Worm (Caenorhabditis elegans): ENCODE measurements around the gene ins-19.

DNA sequence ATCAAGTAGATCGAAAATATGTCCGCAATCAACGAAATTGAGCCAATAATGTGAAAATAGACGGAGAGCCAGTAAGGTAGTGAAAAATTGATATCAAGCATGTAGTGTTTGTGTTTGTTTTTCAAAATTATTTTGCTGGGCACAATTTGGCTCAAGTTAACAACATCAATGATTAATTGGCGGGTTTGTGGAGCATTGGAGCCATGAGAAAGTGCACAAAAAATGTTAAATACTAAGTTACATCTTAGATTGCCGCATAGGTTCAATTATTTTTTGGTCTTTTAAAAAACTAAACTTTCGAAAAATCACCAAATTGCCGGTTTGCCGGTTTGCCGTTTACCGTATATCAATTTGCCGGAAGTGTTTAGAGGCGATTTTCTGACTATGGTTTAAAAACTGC is 11.6 kb upstream of the ins-19 start, which contains the start of gene sri-54:
- TF ChIP-seq sea-2 (GFP tag; IDR thresholded peaks at IDR 0.05) (no peak), lin-54 (GFP tag; optimal IDR thresholded peaks at IDR 0.05) (no peak)
